Fruit fly (Drosophila melanogaster) whole organism, embryonic: ENCODE results near the gene CG14839.

Source experiments
- CG12219 ChIP-seq: fragments of 200-800 bp; sonication (Bioruptor generic); optimal IDR thresholded peaks from 3 replicates; lab custom pipeline; 2018; ENCODE audit warnings: missing biosample characterization, mild to moderate bottlenecking, missing genetic modification characterization
- CG6689 ChIP-seq: fragments of 200-800 bp; sonication (Bioruptor generic); IDR thresholded peaks from 2 replicates; pipeline ENCODE4 v1.3.6; 2022; ENCODE audit warnings: missing biosample characterization, missing genetic modification characterization
- ato ChIP-seq: fragments of 200-800 bp; sonication (Bioruptor generic); IDR thresholded peaks from 2 replicates; pipeline ENCODE4 v1.3.6; 2022; ENCODE audit warnings: missing biosample characterization, missing genetic modification characterization; ENCODE audit not compliant: partially characterized antibody
- onecut ChIP-seq: fragments of 200-800 bp; sonication (Bioruptor generic); IDR thresholded peaks from 2 replicates; pipeline ENCODE4 v1.3.6; 2022; ENCODE audit warnings: missing biosample characterization, missing genetic modification characterization

- TF ChIP-seq CG6689 (GFP tag; lab: Robert Waterston, UW) (no peak), CG12219 (GFP tag; lab: Kevin White, UChicago) (no peak), ato (GFP tag; lab: Robert Waterston, UW) (no peak), onecut (GFP tag; lab: Robert Waterston, UW) (no peak)
Measured at dm6 chr3R:14282215-14283041, 20.2 kb downstream of the CG14839 start.
